Fruit fly (Drosophila melanogaster) whole organism, embryonic: Measurements from ENCODE around the gene Strip.
A peak's percentile ranks its signal among the peaks of the same experiment; 100 is the strongest.

Source experiments
- B-H2 ChIP-seq: fragments of 200-800 bp; sonication (Bioruptor generic); optimal IDR thresholded peaks from 2 replicates; lab custom pipeline; 2018; ENCODE audit warnings: missing biosample characterization, mild to moderate bottlenecking, missing genetic modification characterization
- BEAF-32 ChIP-seq: fragments of 200-800 bp; sonication (Bioruptor generic); optimal IDR thresholded peaks from 3 replicates; lab custom pipeline; 2017; ENCODE audit warnings: missing biosample characterization, missing genetic modification characterization, mild to moderate bottlenecking, moderate library complexity, missing genetic modification reagents
- Bgb ChIP-seq: fragments of 200-800 bp; sonication (Bioruptor generic); IDR thresholded peaks from 2 replicates; pipeline ENCODE4 v1.3.6; 2022; ENCODE audit warnings: missing biosample characterization, missing genetic modification characterization; ENCODE audit not compliant: partially characterized antibody
- BtbVII ChIP-seq: fragments of 200-800 bp; sonication (Bioruptor generic); optimal IDR thresholded peaks from 3 replicates; lab custom pipeline; 2017; ENCODE audit warnings: missing biosample characterization, mild to moderate bottlenecking, missing genetic modification characterization
- CG12659 ChIP-seq: fragments of 200-800 bp; sonication (Bioruptor generic); optimal IDR thresholded peaks from 3 replicates; lab custom pipeline; 2017; ENCODE audit warnings: mild to moderate bottlenecking, missing biosample characterization, missing genetic modification reagents, missing genetic modification characterization
- CG1603 ChIP-seq: fragments of 200-800 bp; sonication (Bioruptor generic); optimal IDR thresholded peaks from 2 replicates; lab custom pipeline; 2019; ENCODE audit warnings: missing biosample characterization, mild to moderate bottlenecking, missing genetic modification characterization, moderate library complexity
- CG16815 ChIP-seq: fragments of 200-800 bp; sonication (Bioruptor generic); optimal IDR thresholded peaks from 3 replicates; lab custom pipeline; 2017; ENCODE audit warnings: missing biosample characterization, mild to moderate bottlenecking, missing genetic modification characterization
- CG18262 ChIP-seq: fragments of 200-800 bp; optimal IDR thresholded peaks from 3 replicates; lab custom pipeline; 2019; ENCODE audit warnings: missing biosample characterization, mild to moderate bottlenecking, missing genetic modification characterization, moderate library complexity
- CG2120 ChIP-seq: fragments of 200-800 bp; sonication (Bioruptor generic); optimal IDR thresholded peaks from 3 replicates; lab custom pipeline; 2016; ENCODE audit warnings: missing biosample characterization, missing genetic modification characterization
- CG3065 ChIP-seq: fragments of 200-800 bp; sonication (Bioruptor generic); optimal IDR thresholded peaks from 2 replicates; lab custom pipeline; 2016; ENCODE audit warnings: missing biosample characterization, missing genetic modification characterization
- CG3163 ChIP-seq: fragments of 200-800 bp; sonication (Bioruptor generic); optimal IDR thresholded peaks from 3 replicates; lab custom pipeline; 2016; ENCODE audit warnings: missing biosample characterization, missing genetic modification characterization
- CG4617 ChIP-seq: fragments of 200-800 bp; sonication (Bioruptor generic); optimal IDR thresholded peaks from 3 replicates; lab custom pipeline; 2016; ENCODE audit warnings: missing biosample characterization, missing genetic modification characterization, borderline replicate concordance
- CG7839 ChIP-seq: fragments of 200-800 bp; sonication (Bioruptor generic); optimal IDR thresholded peaks from 3 replicates; lab custom pipeline; 2018; ENCODE audit warnings: missing biosample characterization, mild to moderate bottlenecking, missing genetic modification characterization, moderate library complexity
- CG8281 ChIP-seq: fragments of 200-800 bp; sonication (Bioruptor generic); optimal IDR thresholded peaks from 2 replicates; lab custom pipeline; 2018; ENCODE audit warnings: missing biosample characterization, mild to moderate bottlenecking, missing genetic modification characterization, moderate library complexity
- CG8924 ChIP-seq: fragments of 200-800 bp; optimal IDR thresholded peaks from 3 replicates; lab custom pipeline; 2019; ENCODE audit warnings: missing biosample characterization, mild to moderate bottlenecking, missing genetic modification characterization, moderate library complexity
- CG9727 ChIP-seq: fragments of 200-800 bp; sonication (Bioruptor generic); optimal IDR thresholded peaks from 3 replicates; lab custom pipeline; 2017; ENCODE audit warnings: missing biosample characterization, mild to moderate bottlenecking, missing genetic modification characterization
- CG9797 ChIP-seq: fragments of 200-800 bp; sonication (Bioruptor generic); optimal IDR thresholded peaks from 3 replicates; lab custom pipeline; 2018; ENCODE audit warnings: missing biosample characterization, mild to moderate bottlenecking, missing genetic modification characterization
- Dp ChIP-seq: fragments of 200-800 bp; sonication (Bioruptor generic); optimal IDR thresholded peaks from 2 replicates; lab custom pipeline; 2018; ENCODE audit warnings: missing biosample characterization, mild to moderate bottlenecking, missing genetic modification characterization, moderate library complexity
- HLH4C ChIP-seq: fragments of 200-800 bp; sonication (Bioruptor generic); IDR thresholded peaks from 3 replicates; pipeline ENCODE4 v1.3.6; 2022; ENCODE audit warnings: missing biosample characterization, missing genetic modification characterization; ENCODE audit not compliant: partially characterized antibody
- HmgZ ChIP-seq: fragments of 200-800 bp; sonication (Bioruptor generic); optimal IDR thresholded peaks from 2 replicates; lab custom pipeline; 2018; ENCODE audit warnings: missing biosample characterization, mild to moderate bottlenecking, missing genetic modification characterization
- Jarid2 ChIP-seq: fragments of 200-800 bp; sonication (Bioruptor generic); optimal IDR thresholded peaks from 3 replicates; lab custom pipeline; 2017; ENCODE audit warnings: mild to moderate bottlenecking, missing biosample characterization, missing genetic modification reagents, missing genetic modification characterization
- MBD-R2 ChIP-seq: fragments of 200-800 bp; sonication (Bioruptor generic); IDR thresholded peaks from 2 replicates; pipeline ENCODE4 v1.3.6; 2022; ENCODE audit warnings: missing biosample characterization, missing genetic modification characterization
- MESR4 ChIP-seq: fragments of 200-800 bp; sonication (Bioruptor generic); optimal IDR thresholded peaks from 2 replicates; lab custom pipeline; 2018; ENCODE audit warnings: missing biosample characterization, mild to moderate bottlenecking, missing genetic modification characterization, moderate library complexity
- Myb ChIP-seq: fragments of 200-800 bp; sonication (Bioruptor generic); optimal IDR thresholded peaks from 2 replicates; lab custom pipeline; 2016; ENCODE audit warnings: missing biosample characterization, missing genetic modification characterization
- Oli ChIP-seq: fragments of 200-800 bp; sonication (Bioruptor generic); optimal IDR thresholded peaks from 2 replicates; lab custom pipeline; 2018; ENCODE audit warnings: missing biosample characterization, mild to moderate bottlenecking, missing genetic modification characterization, moderate library complexity
- Rfx ChIP-seq: fragments of 200-800 bp; sonication (Bioruptor generic); IDR thresholded peaks from 2 replicates; pipeline ENCODE4 v1.3.6; 2022; ENCODE audit warnings: missing biosample characterization, missing genetic modification characterization
- Scr ChIP-seq: fragments of 200-800 bp; sonication (Bioruptor generic); IDR thresholded peaks from 2 replicates; pipeline ENCODE4 v1.3.6; 2022; ENCODE audit warnings: missing biosample characterization, missing genetic modification characterization; ENCODE audit not compliant: partially characterized antibody
- Sox102F ChIP-seq: fragments of 200-800 bp; sonication (Bioruptor generic); optimal IDR thresholded peaks from 2 replicates; lab custom pipeline; 2018; ENCODE audit warnings: missing biosample characterization, mild to moderate bottlenecking, missing genetic modification characterization, moderate library complexity
- bbx ChIP-seq: fragments of 200-800 bp; sonication (Bioruptor generic); IDR thresholded peaks from 2 replicates; pipeline ENCODE4 v1.3.6; 2022; ENCODE audit warnings: missing biosample characterization, missing genetic modification characterization; ENCODE audit not compliant: partially characterized antibody
- eve ChIP-seq, 2 experiments: fragments of >200 bp; optimal IDR thresholded peaks; 2 replicates each; lab custom pipeline; 2017; ENCODE audit warnings: missing biosample characterization in 2 of 2, missing genetic modification characterization in 2 of 2
- her ChIP-seq: fragments of 200-800 bp; sonication (Bioruptor generic); optimal IDR thresholded peaks from 2 replicates; lab custom pipeline; 2016; ENCODE audit warnings: missing biosample characterization, missing genetic modification characterization
- lab ChIP-seq: fragments of 200-800 bp; sonication (Bioruptor generic); optimal IDR thresholded peaks from 3 replicates; lab custom pipeline; 2017; ENCODE audit warnings: missing biosample characterization, missing genetic modification characterization, mild to moderate bottlenecking, moderate library complexity, missing genetic modification reagents
- lola ChIP-seq, 3 experiments: fragments of >200 bp in 2 of 3; fragments of 200-800 bp in 1 of 3; sonication (Bioruptor generic) in 1 of 3; optimal IDR thresholded peaks; 2 replicates each; lab custom pipeline; 2017 to 2019; ENCODE audit warnings: missing biosample characterization in 3 of 3, missing genetic modification characterization in 3 of 3, mild to moderate bottlenecking in 1 of 3, moderate library complexity in 1 of 3
- oc ChIP-seq: fragments of 200-800 bp; sonication (Bioruptor generic); optimal IDR thresholded peaks from 2 replicates; lab custom pipeline; 2018; ENCODE audit warnings: missing biosample characterization, mild to moderate bottlenecking, missing genetic modification characterization, moderate library complexity
- tup ChIP-seq: fragments of 200-800 bp; sonication (Bioruptor generic); optimal IDR thresholded peaks from 2 replicates; lab custom pipeline; 2016; ENCODE audit warnings: missing biosample characterization, mild to moderate bottlenecking, missing genetic modification characterization, moderate library complexity

Gene Strip

dm6 chr3L:3334784-3335183, 6.1 kb upstream of the Strip start, which contains the start of gene CG14969 (continued):
- TF ChIP-seq bbx (GFP tag; lab: Robert Waterston, UW) (peak; percentile 48; the same call in 1 of the 2 replicates), lab (no peak), Scr (peak; percentile 49; the same call in 1 of the 2 replicates), CG3163 (GFP tag; lab: Kevin White, UChicago) (no peak), CG2120 (GFP tag; lab: Kevin White, UChicago) (peak; percentile 25), CG1603 (peak; percentile 70), Dp (GFP tag; lab: Kevin White, UChicago) (peak; percentile 94), oc (tag; lab: Kevin White, UChicago) (no peak), CG4617 (peak; percentile 67), her (GFP tag; lab: Kevin White, UChicago) (peak; percentile 3), Rfx (GFP tag; lab: Robert Waterston, UW) (peak; percentile 46), BEAF-32 (peak; percentile 54), Myb (GFP tag; lab: Kevin White, UChicago) (peak; percentile 41), CG9797 (GFP tag; lab: Kevin White, UChicago) (peak; percentile 10), HLH4C (GFP tag; lab: Robert Waterston, UW) (0 out of 3 replicates have a peak, but pooled peaks have one; percentile 24), Bgb (GFP tag; lab: Robert Waterston, UW) (peak; percentile 45; the same call in 1 of the 2 replicates), CG9727 (GFP tag; lab: Kevin White, UChicago) (no peak), HmgZ (peak; percentile 22), MBD-R2 (peak; percentile 72), MESR4 (peak; percentile 28), CG8924 (tag; lab: Kevin White, UChicago) (peak; percentile 3), CG12659 (GFP tag; lab: Kevin White, UChicago) (peak; percentile 37)
- TF ChIP-seq, all 482 proteins: peak for 67

dm6 chr3L:3329763-3330162, 1.1 kb upstream of the Strip start, which contains the start of gene CG14961:
CG14961 (plus strand) TSS chr3L:3330063.
- TF ChIP-seq tup (GFP tag; lab: Kevin White, UChicago): no peak
- no peak for TF ChIP-seq CG8281 (tag; lab: Kevin White, UChicago)
- no peak for TF ChIP-seq eve (GFP tag; optimal IDR thresholded peaks at IDR 0.05; lab: Kevin White, UChicago)
- no peak for TF ChIP-seq CG18262
- TF ChIP-seq lola (GFP tag; optimal IDR thresholded peaks at IDR 0.05; lab: Kevin White, UChicago): no peak
- TF ChIP-seq B-H2 (GFP tag; lab: Kevin White, UChicago): no peak
- no peak for TF ChIP-seq Oli (tag; lab: Kevin White, UChicago)
- no peak for TF ChIP-seq CG16815 (GFP tag; lab: Kevin White, UChicago)
- TF ChIP-seq CG3065 (GFP tag; lab: Kevin White, UChicago): no peak
- no peak for TF ChIP-seq CG7839 (tag; lab: Kevin White, UChicago)
- TF ChIP-seq CG1603: no peak
- no peak for TF ChIP-seq Sox102F (GFP tag; lab: Kevin White, UChicago)
- TF ChIP-seq Jarid2 (GFP tag; lab: Kevin White, UChicago): no peak
- no peak for TF ChIP-seq BtbVII (GFP tag; lab: Kevin White, UChicago)
